Worm (Caenorhabditis elegans) whole organism, midembryonic: ENCODE data around the gene chca-1.

Experiments used
- cog-1 ChIP-seq: sonication (generic microtip); optimal IDR thresholded peaks from 2 replicates; lab custom pipeline; 2016; ENCODE audit warnings: missing genetic modification characterization, missing compliant biosample characterization
- flt-1 ChIP-seq: fragments of 200-800 bp; sonication (Bioruptor generic); IDR thresholded peaks from 2 replicates; pipeline ENCODE4 v1.3.6; 2022; ENCODE audit warnings: missing genetic modification characterization, missing compliant biosample characterization
- tab-1 ChIP-seq: fragments of 200-800 bp; sonication (Bioruptor generic); IDR thresholded peaks from 2 replicates; pipeline ENCODE4 v1.3.6; 2022; ENCODE audit warnings: missing genetic modification characterization, missing compliant biosample characterization
- ztf-29 ChIP-seq: fragments of 200-800 bp; sonication (Bioruptor generic); IDR thresholded peaks from 2 replicates; pipeline ENCODE4 v1.3.6; 2022; ENCODE audit warnings: missing genetic modification reagents, missing genetic modification characterization, missing compliant biosample characterization

- no peak for TF ChIP-seq ztf-29 (GFP tag; lab: Robert Waterston, UW)
- no peak for TF ChIP-seq cog-1 (tag; lab: Kevin White, UChicago)
- no peak for TF ChIP-seq flt-1 (GFP tag; lab: Robert Waterston, UW)
- no peak for TF ChIP-seq tab-1 (GFP tag; lab: Robert Waterston, UW)
Measured at ce11 chrIV:9669969-9670368, 18.8 kb downstream of the chca-1 start.
